Fruit fly (Drosophila melanogaster) whole organism, embryonic: ENCODE measurements around the gene Non3.

Source experiments
- Awh ChIP-seq: fragments of 200-800 bp; sonication (Bioruptor generic); IDR thresholded peaks from 2 replicates; pipeline ENCODE4, ENCODE4 v1.3.6; 2022; ENCODE audit warnings: missing biosample characterization, missing genetic modification characterization
- C15 ChIP-seq: fragments of 200-800 bp; sonication (Bioruptor generic); IDR thresholded peaks from 3 replicates; pipeline ENCODE4 v1.3.6; 2022; ENCODE audit warnings: missing biosample characterization, missing genetic modification characterization
- CG10209 ChIP-seq: fragments of 200-800 bp; sonication (Bioruptor generic); optimal IDR thresholded peaks from 3 replicates; lab custom pipeline; 2017; ENCODE audit warnings: missing biosample characterization, mild to moderate bottlenecking, missing genetic modification characterization, missing genetic modification reagents
- CG11695 ChIP-seq: fragments of 200-800 bp; sonication (Bioruptor generic); IDR thresholded peaks from 3 replicates; pipeline ENCODE4 v1.3.6; 2022; ENCODE audit warnings: missing biosample characterization, missing genetic modification characterization
- CG12071 ChIP-seq: fragments of 200-800 bp; sonication (Bioruptor generic); optimal IDR thresholded peaks from 3 replicates; lab custom pipeline; 2018; ENCODE audit warnings: missing biosample characterization, mild to moderate bottlenecking, missing genetic modification characterization
- CG13123 ChIP-seq: fragments of 200-800 bp; sonication (Bioruptor generic); optimal IDR thresholded peaks from 2 replicates; lab custom pipeline; 2016; ENCODE audit warnings: missing biosample characterization, missing genetic modification characterization
- CG14710 ChIP-seq: fragments of 200-800 bp; sonication (Bioruptor generic); optimal IDR thresholded peaks from 3 replicates; lab custom pipeline; 2019; ENCODE audit warnings: missing biosample characterization, mild to moderate bottlenecking, missing genetic modification characterization, moderate library complexity
- CG14860 ChIP-seq: fragments of 200-800 bp; sonication (Bioruptor generic); IDR thresholded peaks from 3 replicates; pipeline ENCODE4 v1.3.6; 2022; ENCODE audit warnings: missing biosample characterization, missing genetic modification characterization; ENCODE audit not compliant: partially characterized antibody
- CG15269 ChIP-seq: fragments of 200-800 bp; sonication (Bioruptor generic); optimal IDR thresholded peaks from 2 replicates; lab custom pipeline; 2018; ENCODE audit warnings: missing biosample characterization, mild to moderate bottlenecking, missing genetic modification characterization, moderate library complexity
- CG15479 ChIP-seq: fragments of 200-800 bp; sonication (Bioruptor generic); optimal IDR thresholded peaks from 3 replicates; lab custom pipeline; 2019; ENCODE audit warnings: missing biosample characterization, mild to moderate bottlenecking, missing genetic modification characterization, moderate library complexity
- CG1647 ChIP-seq: fragments of 200-800 bp; sonication (Bioruptor generic); optimal IDR thresholded peaks from 3 replicates; lab custom pipeline; 2016; ENCODE audit warnings: missing biosample characterization, missing genetic modification characterization
- CG17361 ChIP-seq: fragments of 200-800 bp; sonication (Bioruptor generic); IDR thresholded peaks from 3 replicates; pipeline ENCODE4 v1.3.6; 2022; ENCODE audit warnings: missing biosample characterization, missing genetic modification characterization
- CG17912 ChIP-seq: fragments of 200-800 bp; sonication (Bioruptor generic); optimal IDR thresholded peaks from 2 replicates; lab custom pipeline; 2018; ENCODE audit warnings: missing biosample characterization, mild to moderate bottlenecking, missing genetic modification characterization
- CG1792 ChIP-seq: fragments of 200-800 bp; sonication (Bioruptor generic); optimal IDR thresholded peaks from 2 replicates; lab custom pipeline; 2016; ENCODE audit warnings: missing biosample characterization, missing genetic modification characterization
- CG2116 ChIP-seq: fragments of 200-800 bp; sonication (Bioruptor generic); optimal IDR thresholded peaks from 3 replicates; lab custom pipeline; 2018; ENCODE audit warnings: missing biosample characterization, mild to moderate bottlenecking, missing genetic modification characterization
- CG2678 ChIP-seq: fragments of 200-800 bp; sonication (Bioruptor generic); optimal IDR thresholded peaks from 3 replicates; lab custom pipeline; 2019; ENCODE audit warnings: missing biosample characterization, mild to moderate bottlenecking, missing genetic modification characterization, moderate library complexity
- CG2889 ChIP-seq: fragments of 200-800 bp; sonication (Bioruptor generic); IDR thresholded peaks from 3 replicates; pipeline ENCODE4 v1.3.6; 2022; ENCODE audit warnings: missing biosample characterization, missing genetic modification characterization
- CG42726 ChIP-seq: fragments of 200-800 bp; sonication (Bioruptor generic); IDR thresholded peaks from 2 replicates; pipeline ENCODE4 v1.3.6; 2022; ENCODE audit warnings: missing biosample characterization, missing genetic modification characterization; ENCODE audit not compliant: partially characterized antibody
- CG4282 ChIP-seq: fragments of 200-800 bp; sonication (Bioruptor generic); optimal IDR thresholded peaks from 2 replicates; lab custom pipeline; 2016; ENCODE audit warnings: missing biosample characterization, missing genetic modification characterization
- CG7357 ChIP-seq: fragments of 200-800 bp; sonication (Bioruptor generic); IDR thresholded peaks from 3 replicates; pipeline ENCODE4 v1.3.6; 2022; ENCODE audit warnings: missing biosample characterization, missing genetic modification characterization
- CG8478 ChIP-seq: fragments of >200 bp; optimal IDR thresholded peaks from 2 replicates; lab custom pipeline; 2018
- CkIIα-i1 ChIP-seq: fragments of 200-800 bp; sonication (Bioruptor generic); IDR thresholded peaks from 2 replicates; pipeline ENCODE4 v1.3.6; 2022; ENCODE audit warnings: missing biosample characterization, missing genetic modification characterization
- CoRest ChIP-seq: fragments of 200-800 bp; sonication (Bioruptor generic); optimal IDR thresholded peaks from 3 replicates; lab custom pipeline; 2018; ENCODE audit warnings: missing biosample characterization, mild to moderate bottlenecking, missing genetic modification characterization, moderate library complexity
- CrebB ChIP-seq: fragments of 200-800 bp; sonication (Bioruptor generic); optimal IDR thresholded peaks from 3 replicates; lab custom pipeline; 2018; ENCODE audit warnings: missing biosample characterization, mild to moderate bottlenecking, missing genetic modification characterization
- D ChIP-seq, 2 experiments: fragments of 200-800 bp in 1 of 2; fragments of >200 bp in 1 of 2; sonication (Bioruptor generic) in 1 of 2; optimal IDR thresholded peaks; 2 replicates in 1 of 2; 3 replicates in 1 of 2; lab custom pipeline; 2017; ENCODE audit warnings: mild to moderate bottlenecking in 1 of 2, missing biosample characterization in 1 of 2, missing genetic modification characterization in 1 of 2, missing genetic modification reagents in 1 of 2
- Dad ChIP-seq: fragments of 200-800 bp; sonication (Bioruptor generic); optimal IDR thresholded peaks from 3 replicates; lab custom pipeline; 2016; ENCODE audit warnings: missing biosample characterization, missing genetic modification characterization
- GATAe ChIP-seq: fragments of 200-800 bp; sonication (Bioruptor generic); conservative IDR thresholded peaks from 2 replicates; pipeline ENCODE4 v1.3.6; 2022; ENCODE audit warnings: missing biosample characterization, missing genetic modification characterization
- Gug ChIP-seq: fragments of 200-800 bp; sonication (Bioruptor generic); IDR thresholded peaks from 4 replicates; pipeline ENCODE4 v1.3.6; 2022; ENCODE audit warnings: missing biosample characterization, missing genetic modification characterization
- Hey ChIP-seq: fragments of 200-800 bp; sonication (Bioruptor generic); optimal IDR thresholded peaks from 3 replicates; lab custom pipeline; 2018; ENCODE audit warnings: missing biosample characterization, mild to moderate bottlenecking, missing genetic modification characterization
- Hr39 ChIP-seq: fragments of >200 bp; optimal IDR thresholded peaks from 2 replicates; lab custom pipeline; 2017
- Lhr ChIP-seq: fragments of 200-800 bp; sonication (Bioruptor generic); optimal IDR thresholded peaks from 3 replicates; lab custom pipeline; 2017; ENCODE audit warnings: mild to moderate bottlenecking, missing biosample characterization, missing genetic modification reagents, missing genetic modification characterization
- Mad ChIP-seq: fragments of 200-800 bp; sonication (Bioruptor generic); optimal IDR thresholded peaks from 2 replicates; lab custom pipeline; 2016; ENCODE audit warnings: missing biosample characterization, missing genetic modification characterization
- Nf-YC ChIP-seq: fragments of 200-800 bp; optimal IDR thresholded peaks from 3 replicates; lab custom pipeline; 2019; ENCODE audit warnings: missing biosample characterization, mild to moderate bottlenecking, missing genetic modification characterization, moderate library complexity
- Pdp1 ChIP-seq, 2 experiments: fragments of 200-800 bp; sonication (Bioruptor generic); optimal IDR thresholded peaks; 3 replicates each; lab custom pipeline; 2016; ENCODE audit warnings: missing biosample characterization in 2 of 2, missing genetic modification characterization in 2 of 2, mild to moderate bottlenecking in 1 of 2, moderate library complexity in 1 of 2
- bab2 ChIP-seq: fragments of 200-800 bp; sonication (Bioruptor generic); optimal IDR thresholded peaks from 2 replicates; lab custom pipeline; 2016; ENCODE audit warnings: missing biosample characterization, missing genetic modification characterization
- bcd ChIP-seq: fragments of 200-800 bp; sonication (Bioruptor generic); optimal IDR thresholded peaks from 2 replicates; lab custom pipeline; 2017; ENCODE audit warnings: missing biosample characterization, mild to moderate bottlenecking, missing genetic modification characterization
- bowl ChIP-seq: fragments of 200-800 bp; sonication (Bioruptor generic); IDR thresholded peaks from 2 replicates; pipeline ENCODE4 v1.3.6; 2022; ENCODE audit warnings: missing biosample characterization, missing genetic modification characterization
- caup ChIP-seq: fragments of 200-800 bp; sonication (Bioruptor generic); optimal IDR thresholded peaks from 3 replicates; lab custom pipeline; 2017; ENCODE audit warnings: missing biosample characterization, mild to moderate bottlenecking, missing genetic modification characterization, moderate library complexity; ENCODE audit not compliant: severe bottlenecking
- cwo ChIP-seq: fragments of 200-800 bp; sonication (Bioruptor generic); optimal IDR thresholded peaks from 3 replicates; lab custom pipeline; 2017; ENCODE audit warnings: missing biosample characterization, missing genetic modification characterization, mild to moderate bottlenecking, moderate library complexity, missing genetic modification reagents
- dati ChIP-seq: fragments of 200-800 bp; sonication (Bioruptor generic); IDR thresholded peaks from 2 replicates; pipeline ENCODE4 v1.3.6; 2022; ENCODE audit warnings: missing biosample characterization, missing genetic modification characterization
- disco-r ChIP-seq: fragments of 200-800 bp; sonication (Bioruptor generic); optimal IDR thresholded peaks from 2 replicates; lab custom pipeline; 2016; ENCODE audit warnings: missing biosample characterization, missing genetic modification characterization
- dm ChIP-seq: fragments of 200-800 bp; sonication (Bioruptor generic); optimal IDR thresholded peaks from 3 replicates; lab custom pipeline; 2016; ENCODE audit warnings: missing biosample characterization, missing genetic modification characterization
- dmrt99B ChIP-seq: fragments of 200-800 bp; sonication (Bioruptor generic); optimal IDR thresholded peaks from 2 replicates; lab custom pipeline; 2018; ENCODE audit warnings: missing biosample characterization, mild to moderate bottlenecking, missing genetic modification characterization, moderate library complexity
- en ChIP-seq: fragments of 200-800 bp; sonication (Bioruptor generic); optimal IDR thresholded peaks from 2 replicates; lab custom pipeline; 2016; ENCODE audit warnings: missing biosample characterization, missing genetic modification characterization
- gsb ChIP-seq: fragments of 200-800 bp; sonication (Bioruptor generic); IDR thresholded peaks from 2 replicates; pipeline ENCODE4 v1.3.6; 2022; ENCODE audit warnings: missing biosample characterization, missing genetic modification characterization
- hth ChIP-seq: fragments of >200 bp; optimal IDR thresholded peaks from 2 replicates; lab custom pipeline; 2017; ENCODE audit warnings: inconsistent platforms
- sc ChIP-seq, 3 experiments: fragments of >200 bp in 2 of 3; fragments of 200-800 bp in 1 of 3; sonication (Bioruptor generic) in 1 of 3; optimal IDR thresholded peaks; 2 replicates in 2 of 3; 3 replicates in 1 of 3; lab custom pipeline; 2017; ENCODE audit warnings: mild to moderate bottlenecking in 1 of 3, missing biosample characterization in 1 of 3, missing genetic modification characterization in 1 of 3, missing genetic modification reagents in 1 of 3
- sens ChIP-seq: fragments of 200-800 bp; sonication (Bioruptor generic); peaks from one replicate; lab custom pipeline; 2016; ENCODE audit warnings: missing biosample characterization, missing genetic modification characterization
- slou ChIP-seq: fragments of 200-800 bp; sonication (Bioruptor generic); optimal IDR thresholded peaks from 3 replicates; lab custom pipeline; 2016; ENCODE audit warnings: missing biosample characterization, missing genetic modification characterization
- sna ChIP-seq: fragments of 200-800 bp; sonication (Bioruptor generic); IDR thresholded peaks from 2 replicates; pipeline ENCODE4 v1.3.6; 2022; ENCODE audit warnings: missing biosample characterization, missing genetic modification characterization; ENCODE audit not compliant: partially characterized antibody
- vfl ChIP-seq: fragments of 200-800 bp; sonication (Bioruptor generic); optimal IDR thresholded peaks from 2 replicates; lab custom pipeline; 2016; ENCODE audit warnings: missing biosample characterization, missing genetic modification characterization

The Non3 gene

DNA sequence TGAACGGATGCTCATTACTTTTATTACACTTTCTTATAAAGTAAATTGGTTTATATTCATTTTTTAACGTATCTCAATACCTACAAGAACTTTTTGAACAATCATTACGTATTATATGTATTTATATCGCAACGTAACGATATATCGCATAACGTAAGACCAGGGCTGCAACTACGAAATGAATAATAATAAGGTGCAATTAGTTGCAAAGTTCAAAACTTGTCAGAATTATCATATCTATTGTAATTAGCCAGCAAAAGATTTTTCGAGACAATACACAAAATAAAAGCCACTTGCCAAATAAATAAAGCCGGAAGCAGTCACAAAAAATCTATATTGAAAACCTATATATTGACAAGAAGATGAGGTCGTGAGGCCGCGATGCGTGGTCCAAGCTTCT, 8.2 kb upstream of the Non3 start (continued):
- TF ChIP-seq CkIIα-i1 (no peak), GATAe (GFP tag; lab: Robert Waterston, UW) (no peak), CG1792 (GFP tag; lab: Kevin White, UChicago) (peak; percentile 2), Gug (GFP tag; lab: Robert Waterston, UW) (no peak), CG14860 (GFP tag; lab: Robert Waterston, UW) (0 out of 3 replicates have a peak, but pooled peaks have one; percentile 36), disco-r (GFP tag; lab: Kevin White, UChicago) (no peak), bab2 (GFP tag; lab: Kevin White, UChicago) (peak; percentile 38), CoRest (peak; percentile 37), dmrt99B (tag; lab: Kevin White, UChicago) (no peak), CG42726 (GFP tag; lab: Robert Waterston, UW) (0 out of 2 replicates have a peak, but pooled peaks have one; percentile 44), CG1647 (no peak), C15 (GFP tag; lab: Robert Waterston, UW) (no peak), CG15479 (GFP tag; lab: Kevin White, UChicago) (no peak), dm (GFP tag; lab: Kevin White, UChicago) (no peak), bcd (GFP tag; lab: Kevin White, UChicago) (peak; percentile 20), Hey (tag; lab: Kevin White, UChicago) (no peak), CG2678 (tag; lab: Kevin White, UChicago) (no peak), hth (lab: Kevin White, UChicago) (no peak), CG8478 (lab: Kevin White, UChicago) (no peak), CG13123 (no peak), CG2889 (no peak), CG12071 (GFP tag; lab: Kevin White, UChicago) (no peak), Pdp1 (GFP tag; optimal IDR thresholded peaks at IDR 0.05; lab: Kevin White, UChicago) (peak in 1 of 2 experiments; percentile 40), Nf-YC (tag; lab: Kevin White, UChicago) (no peak), D (optimal IDR thresholded peaks at IDR 0.05; lab: Kevin White, UChicago) (no peak), D (GFP tag; optimal IDR thresholded peaks at IDR 0.05; lab: Kevin White, UChicago) (no peak), dati (GFP tag; lab: Robert Waterston, UW) (no peak), CG11695 (GFP tag; lab: Robert Waterston, UW) (no peak), sna (GFP tag; lab: Robert Waterston, UW) (peak; percentile 86), en (GFP tag; lab: Kevin White, UChicago) (no peak), cwo (GFP tag; lab: Kevin White, UChicago) (no peak), CG14710 (no peak), CG17912 (no peak), Mad (peak; percentile 3), Hr39 (lab: Kevin White, UChicago) (no peak), Awh (GFP tag; lab: Robert Waterston, UW) (no peak), Lhr (GFP tag; lab: Kevin White, UChicago) (no peak), gsb (no peak), Dad (GFP tag; lab: Kevin White, UChicago) (no peak), CrebB (no peak), CG2116 (GFP tag; lab: Kevin White, UChicago) (peak; percentile 53), slou (no peak), sc (optimal IDR thresholded peaks at IDR 0.05; lab: Kevin White, UChicago) (no peak), sc (GFP tag; optimal IDR thresholded peaks at IDR 0.05; lab: Kevin White, UChicago) (no peak), CG7357 (GFP tag; lab: Robert Waterston, UW) (no peak), CG15269 (tag; lab: Kevin White, UChicago) (no peak), sens (GFP tag; lab: Kevin White, UChicago) (peak; percentile 84), bowl (GFP tag; lab: Robert Waterston, UW) (no peak), CG17361 (GFP tag; lab: Robert Waterston, UW) (no peak), caup (GFP tag; lab: Kevin White, UChicago) (peak; percentile 2), vfl (GFP tag; lab: Kevin White, UChicago) (peak; percentile 15), CG10209 (GFP tag; lab: Kevin White, UChicago) (peak; percentile 3), CG4282 (GFP tag; lab: Kevin White, UChicago) (peak; percentile 35)
